Fruit fly (Drosophila melanogaster) whole organism, embryonic: ENCODE data around the gene RpS17.

Experiments used
- ATbp ChIP-seq: fragments of 200-800 bp; sonication (Bioruptor generic); optimal IDR thresholded peaks from 2 replicates; lab custom pipeline; 2017; ENCODE audit warnings: missing biosample characterization, mild to moderate bottlenecking, missing genetic modification characterization, missing genetic modification reagents
- Abd-B ChIP-seq: fragments of 200-800 bp; sonication (Bioruptor generic); optimal IDR thresholded peaks from 2 replicates; lab custom pipeline; 2018; ENCODE audit warnings: missing biosample characterization, mild to moderate bottlenecking, missing genetic modification characterization, moderate library complexity
- Atf-2 ChIP-seq: fragments of 200-800 bp; sonication (Bioruptor generic); optimal IDR thresholded peaks from 2 replicates; lab custom pipeline; 2016; ENCODE audit warnings: missing biosample characterization, missing genetic modification characterization
- CG10274 ChIP-seq: fragments of 200-800 bp; sonication (Bioruptor generic); optimal IDR thresholded peaks from 3 replicates; lab custom pipeline; 2017; ENCODE audit warnings: missing biosample characterization, mild to moderate bottlenecking, missing genetic modification characterization
- CG12219 ChIP-seq: fragments of 200-800 bp; sonication (Bioruptor generic); optimal IDR thresholded peaks from 3 replicates; lab custom pipeline; 2018; ENCODE audit warnings: missing biosample characterization, mild to moderate bottlenecking, missing genetic modification characterization
- CG12942 ChIP-seq: fragments of 200-800 bp; sonication (Bioruptor generic); optimal IDR thresholded peaks from 3 replicates; lab custom pipeline; 2016; ENCODE audit warnings: missing biosample characterization, missing genetic modification characterization
- CG14710 ChIP-seq: fragments of 200-800 bp; sonication (Bioruptor generic); optimal IDR thresholded peaks from 3 replicates; lab custom pipeline; 2019; ENCODE audit warnings: missing biosample characterization, mild to moderate bottlenecking, missing genetic modification characterization, moderate library complexity
- CG14860 ChIP-seq: fragments of 200-800 bp; sonication (Bioruptor generic); IDR thresholded peaks from 3 replicates; pipeline ENCODE4 v1.3.6; 2022; ENCODE audit warnings: missing biosample characterization, missing genetic modification characterization; ENCODE audit not compliant: partially characterized antibody
- CG15269 ChIP-seq: fragments of 200-800 bp; sonication (Bioruptor generic); optimal IDR thresholded peaks from 2 replicates; lab custom pipeline; 2018; ENCODE audit warnings: missing biosample characterization, mild to moderate bottlenecking, missing genetic modification characterization, moderate library complexity
- CG17612 ChIP-seq: fragments of 200-800 bp; sonication (Bioruptor generic); IDR thresholded peaks from 2 replicates; pipeline ENCODE4 v1.3.6; 2022; ENCODE audit warnings: missing biosample characterization, missing genetic modification characterization
- CG18476 ChIP-seq: fragments of 200-800 bp; sonication (Bioruptor generic); optimal IDR thresholded peaks from 2 replicates; lab custom pipeline; 2016; ENCODE audit warnings: missing biosample characterization, mild to moderate bottlenecking, missing genetic modification characterization
- CG2199 ChIP-seq: fragments of 200-800 bp; sonication (Bioruptor generic); IDR thresholded peaks from 3 replicates; pipeline ENCODE4 v1.3.6; 2022; ENCODE audit warnings: missing biosample characterization, missing genetic modification characterization
- CG31365 ChIP-seq: fragments of 200-800 bp; sonication (Bioruptor generic); optimal IDR thresholded peaks from 2 replicates; lab custom pipeline; 2018; ENCODE audit warnings: missing biosample characterization, mild to moderate bottlenecking, missing genetic modification characterization
- CG31441 ChIP-seq: fragments of 200-800 bp; sonication (Bioruptor generic); IDR thresholded peaks from 2 replicates; pipeline ENCODE4 v1.3.6; 2022; ENCODE audit warnings: missing biosample characterization, missing genetic modification characterization
- CG34422 ChIP-seq: fragments of 200-800 bp; sonication (Bioruptor generic); IDR thresholded peaks from 3 replicates; pipeline ENCODE4 v1.3.6; 2022; ENCODE audit warnings: missing biosample characterization, missing genetic modification characterization
- CG3847 ChIP-seq: fragments of 200-800 bp; sonication (Bioruptor generic); IDR thresholded peaks from 2 replicates; pipeline ENCODE4 v1.3.6; 2022; ENCODE audit warnings: missing biosample characterization, missing genetic modification characterization
- CG4707 ChIP-seq: fragments of 200-800 bp; sonication (Bioruptor generic); optimal IDR thresholded peaks from 2 replicates; lab custom pipeline; 2018; ENCODE audit warnings: missing biosample characterization, mild to moderate bottlenecking, missing genetic modification characterization, moderate library complexity
- CG5953 ChIP-seq: fragments of 200-800 bp; sonication (Bioruptor generic); IDR thresholded peaks from 2 replicates; pipeline ENCODE4 v1.3.6; 2022; ENCODE audit warnings: missing biosample characterization, missing genetic modification characterization
- CG8089 ChIP-seq: fragments of 200-800 bp; sonication (Bioruptor generic); optimal IDR thresholded peaks from 3 replicates; lab custom pipeline; 2016; ENCODE audit warnings: missing biosample characterization, missing genetic modification characterization
- Chrac-16 ChIP-seq: fragments of 200-800 bp; sonication (Bioruptor generic); optimal IDR thresholded peaks from 3 replicates; lab custom pipeline; 2016; ENCODE audit warnings: missing biosample characterization, missing genetic modification characterization
- Dp ChIP-seq: fragments of 200-800 bp; sonication (Bioruptor generic); optimal IDR thresholded peaks from 2 replicates; lab custom pipeline; 2018; ENCODE audit warnings: missing biosample characterization, mild to moderate bottlenecking, missing genetic modification characterization, moderate library complexity
- E2f2 ChIP-seq: fragments of 200-800 bp; sonication (Bioruptor generic); IDR thresholded peaks from 2 replicates; pipeline ENCODE4 v1.3.6; 2022; ENCODE audit warnings: missing biosample characterization, missing genetic modification characterization
- Fer2 ChIP-seq: fragments of 200-800 bp; sonication (Bioruptor generic); optimal IDR thresholded peaks from 2 replicates; lab custom pipeline; 2018; ENCODE audit warnings: missing biosample characterization, mild to moderate bottlenecking, missing genetic modification characterization, moderate library complexity
- Gsc ChIP-seq: fragments of 200-800 bp; sonication (Bioruptor generic); IDR thresholded peaks from 2 replicates; pipeline ENCODE4 v1.3.6; 2022; ENCODE audit warnings: missing biosample characterization, missing genetic modification characterization
- Hmx ChIP-seq: fragments of 200-800 bp; sonication (Bioruptor generic); optimal IDR thresholded peaks from 2 replicates; lab custom pipeline; 2016; ENCODE audit warnings: missing biosample characterization, missing genetic modification characterization
- Med ChIP-seq: fragments of 200-800 bp; sonication (Bioruptor generic); peaks from one replicate; lab custom pipeline; 2016; ENCODE audit warnings: missing biosample characterization, missing genetic modification characterization, mild to moderate bottlenecking, inconsistent platforms, moderate library complexity
- Ravus ChIP-seq: fragments of 200-800 bp; sonication (Bioruptor generic); IDR thresholded peaks from 2 replicates; pipeline ENCODE4 v1.3.6; 2022; ENCODE audit warnings: missing biosample characterization, missing genetic modification characterization
- Stat92E ChIP-seq, 3 experiments: fragments of >200 bp in 2 of 3; fragments of 200-800 bp in 1 of 3; sonication (Bioruptor generic) in 1 of 3; optimal IDR thresholded peaks; 2 replicates each; lab custom pipeline; 2017 to 2019; ENCODE audit warnings: missing biosample characterization in 3 of 3, missing genetic modification characterization in 3 of 3, mild to moderate bottlenecking in 1 of 3, moderate library complexity in 1 of 3
- Usf ChIP-seq: fragments of 200-800 bp; sonication (Bioruptor generic); optimal IDR thresholded peaks from 2 replicates; lab custom pipeline; 2017; ENCODE audit warnings: missing genotype, missing biosample characterization, missing genetic modification characterization
- bsh ChIP-seq, 2 experiments: fragments of 200-800 bp; sonication (Bioruptor generic); optimal IDR thresholded peaks; 2 replicates each; lab custom pipeline; 2017 to 2018; ENCODE audit warnings: mild to moderate bottlenecking in 2 of 2, missing biosample characterization in 2 of 2, missing genetic modification characterization in 2 of 2, moderate library complexity in 1 of 2
- btn ChIP-seq: fragments of 200-800 bp; sonication (Bioruptor generic); optimal IDR thresholded peaks from 2 replicates; lab custom pipeline; 2016; ENCODE audit warnings: missing biosample characterization, missing genetic modification characterization
- croc ChIP-seq: fragments of 200-800 bp; sonication (Bioruptor generic); conservative IDR thresholded peaks from 3 replicates; pipeline ENCODE4 v1.3.6; 2022; ENCODE audit warnings: missing biosample characterization, missing genetic modification characterization
- crol ChIP-seq: fragments of 200-800 bp; sonication (Bioruptor generic); IDR thresholded peaks from 2 replicates; pipeline ENCODE4 v1.3.6; 2022; ENCODE audit warnings: missing biosample characterization, missing genetic modification characterization
- emc ChIP-seq: fragments of 200-800 bp; sonication (Bioruptor generic); optimal IDR thresholded peaks from 2 replicates; lab custom pipeline; 2016; ENCODE audit warnings: missing biosample characterization, missing genetic modification characterization
- fd3F ChIP-seq: fragments of 200-800 bp; sonication (Bioruptor generic); optimal IDR thresholded peaks from 2 replicates; lab custom pipeline; 2018; ENCODE audit warnings: missing biosample characterization, mild to moderate bottlenecking, missing genetic modification characterization, moderate library complexity
- grn ChIP-seq: fragments of 200-800 bp; sonication (Bioruptor generic); optimal IDR thresholded peaks from 3 replicates; lab custom pipeline; 2017; ENCODE audit warnings: missing biosample characterization, missing genetic modification characterization
- hb ChIP-seq: fragments of 200-800 bp; sonication (Bioruptor generic); IDR thresholded peaks from 3 replicates; pipeline ENCODE4 v1.3.6; 2022; ENCODE audit warnings: missing biosample characterization, missing genetic modification characterization; ENCODE audit not compliant: partially characterized antibody
- ind ChIP-seq: fragments of 200-800 bp; sonication (Bioruptor generic); optimal IDR thresholded peaks from 3 replicates; lab custom pipeline; 2016; ENCODE audit warnings: missing biosample characterization, missing genetic modification characterization
- org-1 ChIP-seq: fragments of 200-800 bp; sonication (Bioruptor generic); optimal IDR thresholded peaks from 2 replicates; lab custom pipeline; 2017; ENCODE audit warnings: missing biosample characterization, missing genetic modification characterization
- pzg ChIP-seq: fragments of 200-800 bp; sonication (Bioruptor generic); optimal IDR thresholded peaks from 3 replicates; lab custom pipeline; 2018; ENCODE audit warnings: missing biosample characterization, mild to moderate bottlenecking, missing genetic modification characterization, moderate library complexity
- rib ChIP-seq: fragments of 200-800 bp; sonication (Bioruptor generic); IDR thresholded peaks from 2 replicates; pipeline ENCODE4 v1.3.6; 2022; ENCODE audit warnings: missing biosample characterization, missing genetic modification characterization
- scrt ChIP-seq: fragments of 200-800 bp; sonication (Bioruptor generic); optimal IDR thresholded peaks from 2 replicates; lab custom pipeline; 2018; ENCODE audit warnings: missing biosample characterization, mild to moderate bottlenecking, missing genetic modification characterization, moderate library complexity
- seq ChIP-seq: fragments of 200-800 bp; sonication (Bioruptor generic); IDR thresholded peaks from 2 replicates; pipeline ENCODE4 v1.3.6; 2022; ENCODE audit warnings: missing biosample characterization, missing genetic modification characterization
- slp2 ChIP-seq: fragments of 200-800 bp; sonication (Bioruptor generic); optimal IDR thresholded peaks from 2 replicates; lab custom pipeline; 2016; ENCODE audit warnings: missing biosample characterization, missing genetic modification characterization
- sr ChIP-seq: fragments of 200-800 bp; sonication (Bioruptor generic); IDR thresholded peaks from 3 replicates; pipeline ENCODE4 v1.3.6; 2022; ENCODE audit warnings: missing biosample characterization, missing genetic modification characterization
- toy ChIP-seq: fragments of 200-800 bp; sonication (Bioruptor generic); IDR thresholded peaks from 2 replicates; pipeline ENCODE4 v1.3.6; 2022; ENCODE audit warnings: missing biosample characterization, missing genetic modification characterization
- twi ChIP-seq: fragments of 200-800 bp; optimal IDR thresholded peaks from 2 replicates; lab custom pipeline; 2019; ENCODE audit warnings: missing biosample characterization, mild to moderate bottlenecking, missing genetic modification characterization, moderate library complexity
- vvl ChIP-seq: fragments of 200-800 bp; sonication (Bioruptor generic); IDR thresholded peaks from 2 replicates; pipeline ENCODE4 v1.3.6; 2022; ENCODE audit warnings: missing biosample characterization, missing genetic modification characterization
- zen ChIP-seq: fragments of 200-800 bp; sonication (Bioruptor generic); optimal IDR thresholded peaks from 3 replicates; lab custom pipeline; 2018; ENCODE audit warnings: missing biosample characterization, mild to moderate bottlenecking, missing genetic modification characterization, moderate library complexity
- zfh1 ChIP-seq: fragments of 200-800 bp; sonication (Bioruptor generic); IDR thresholded peaks from 3 replicates; pipeline ENCODE4 v1.3.6; 2022; ENCODE audit warnings: missing biosample characterization, missing genetic modification characterization

RpS17 gene

DNA sequence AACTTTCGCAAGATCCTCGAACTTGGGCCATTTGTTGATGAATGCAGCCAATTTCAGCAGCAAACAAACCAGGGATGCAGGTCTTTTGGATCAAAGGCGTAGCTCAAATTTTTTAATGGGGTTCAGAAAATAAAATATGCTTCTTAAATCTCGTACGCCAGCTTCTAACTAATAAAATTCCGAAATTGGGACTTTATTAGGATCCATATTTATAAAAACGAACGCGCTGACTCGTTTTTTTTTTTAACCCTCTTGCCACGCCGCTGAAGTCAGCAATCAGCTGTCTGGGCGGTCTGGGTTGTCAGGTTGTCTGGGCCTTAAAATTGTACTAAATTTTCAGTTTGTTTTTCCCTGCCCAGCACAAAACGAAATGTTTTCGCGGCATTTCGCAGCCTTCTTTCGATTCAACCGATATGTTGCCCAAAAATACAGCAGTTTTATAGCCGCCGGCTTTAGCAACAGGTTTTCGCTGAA lies 28.0 kb upstream of the RpS17 start, which contains the start of gene CG3437 (continued):
- peak; percentile 96 for TF ChIP-seq Ravus (GFP tag; lab: Robert Waterston, UW)
- TF ChIP-seq CG31365 (tag; lab: Kevin White, UChicago), result peak; percentile 93
- peak; percentile 99 for TF ChIP-seq zen (tag; lab: Kevin White, UChicago)
- TF ChIP-seq E2f2 (GFP tag; lab: Robert Waterston, UW), result peak; percentile 89
- TF ChIP-seq Usf (GFP tag; lab: Kevin White, UChicago), result peak; percentile 99
- peak; percentile 98 for TF ChIP-seq CG5953 (GFP tag; lab: Robert Waterston, UW)
- TF ChIP-seq CG14860 (GFP tag; lab: Robert Waterston, UW), result no peak
- peak; percentile 80 for TF ChIP-seq grn
- peak; percentile 53 for TF ChIP-seq pzg (GFP tag; lab: Kevin White, UChicago)
- TF ChIP-seq CG3847 (GFP tag; lab: Robert Waterston, UW), result peak; percentile 99
- peak; percentile 97 for TF ChIP-seq emc (GFP tag; lab: Kevin White, UChicago)
- TF ChIP-seq CG15269 (tag; lab: Kevin White, UChicago), result peak; percentile 99
- TF ChIP-seq bsh (GFP tag; optimal IDR thresholded peaks at IDR 0.05; lab: Kevin White, UChicago), result peak; percentile 98 to 99
- TF ChIP-seq toy (GFP tag; lab: Robert Waterston, UW), result peak; percentile 98
- peak; percentile 96 for TF ChIP-seq Hmx (GFP tag; lab: Kevin White, UChicago)
- peak; percentile 99 for TF ChIP-seq rib (GFP tag; lab: Robert Waterston, UW)
- peak; percentile 99 for TF ChIP-seq Gsc (GFP tag; lab: Robert Waterston, UW)
- TF ChIP-seq CG18476 (GFP tag; lab: Kevin White, UChicago), result peak; percentile 98
- peak; percentile 98 for TF ChIP-seq sr (GFP tag; lab: Robert Waterston, UW)
- TF ChIP-seq CG4707 (GFP tag; lab: Kevin White, UChicago), result peak; percentile 95
- peak; percentile 97 for TF ChIP-seq CG8089 (GFP tag; lab: Kevin White, UChicago)
- peak; percentile 98 for TF ChIP-seq CG12942
- peak; percentile 98 for TF ChIP-seq CG14710 (tag; lab: Kevin White, UChicago)
- TF ChIP-seq slp2 (GFP tag; lab: Kevin White, UChicago), result peak; percentile 99
- TF ChIP-seq CG31441 (GFP tag; lab: Robert Waterston, UW), result peak; percentile 98
- TF ChIP-seq fd3F (GFP tag; lab: Kevin White, UChicago), result peak; percentile 98
- peak; percentile 93 for TF ChIP-seq CG10274 (GFP tag; lab: Kevin White, UChicago)
- TF ChIP-seq zfh1 (GFP tag; lab: Robert Waterston, UW), result peak; percentile 100
- peak; percentile 99 for TF ChIP-seq CG2199
- no peak for TF ChIP-seq hb (GFP tag; lab: Robert Waterston, UW)
- peak; percentile 98 for TF ChIP-seq croc (GFP tag; lab: Robert Waterston, UW)
- TF ChIP-seq Fer2, result peak; percentile 98
- TF ChIP-seq CG12219 (GFP tag; lab: Kevin White, UChicago), result peak; percentile 98
- TF ChIP-seq twi (tag; lab: Kevin White, UChicago), result peak; percentile 93
- peak; percentile 100 for TF ChIP-seq Med
- TF ChIP-seq Atf-2, result peak; percentile 98
- peak; percentile 99 for TF ChIP-seq Abd-B (GFP tag; lab: Kevin White, UChicago)
- peak; percentile 99 for TF ChIP-seq seq (GFP tag; lab: Robert Waterston, UW)
- peak; percentile 98 for TF ChIP-seq ind
- peak; percentile 40 for TF ChIP-seq Dp (GFP tag; lab: Kevin White, UChicago)
- peak; percentile 98 for TF ChIP-seq Chrac-16 (GFP tag; lab: Kevin White, UChicago)
- TF ChIP-seq btn (GFP tag; lab: Kevin White, UChicago), result peak; percentile 97
- TF ChIP-seq CG34422 (GFP tag; lab: Robert Waterston, UW), result peak; percentile 100
- TF ChIP-seq Stat92E (GFP tag; optimal IDR thresholded peaks at IDR 0.05; lab: Kevin White, UChicago), result peak in 1 of 3 experiments; percentile 91
- peak; percentile 98 for TF ChIP-seq org-1
- peak; percentile 97 for TF ChIP-seq scrt (GFP tag; lab: Kevin White, UChicago)
- TF ChIP-seq ATbp (GFP tag; lab: Kevin White, UChicago), result peak; percentile 98
- peak; percentile 98 for TF ChIP-seq CG17612 (GFP tag; lab: Robert Waterston, UW)
- TF ChIP-seq crol (GFP tag; lab: Robert Waterston, UW), result peak; percentile 85
- peak; percentile 100 for TF ChIP-seq vvl (GFP tag; lab: Robert Waterston, UW)
